Fruit fly (Drosophila melanogaster) whole organism: ENCODE measurements around the gene Vm32E.

ENCODE experiments used
- CG8478 ChIP-seq: fragments of >200 bp; optimal IDR thresholded peaks from 2 replicates; lab custom pipeline; 2018; ENCODE audit warnings: inconsistent platforms
- Dll ChIP-seq: fragments of >200 bp; optimal IDR thresholded peaks from 2 replicates; lab custom pipeline; 2017
- EcR ChIP-seq, 2 experiments: fragments of >200 bp; optimal IDR thresholded peaks; 2 replicates each; lab custom pipeline; 2017; ENCODE audit warnings: missing biosample characterization in 2 of 2, missing genetic modification characterization in 2 of 2, missing genetic modification reagents in 2 of 2
- pan ChIP-seq: fragments of >200 bp; optimal IDR thresholded peaks from 2 replicates; lab custom pipeline; 2017
- psq ChIP-seq: fragments of >200 bp; optimal IDR thresholded peaks from 2 replicates; lab custom pipeline; 2017
- usp ChIP-seq: fragments of >200 bp; optimal IDR thresholded peaks from 2 replicates; lab custom pipeline; 2017; ENCODE audit warnings: missing biosample characterization, missing genetic modification characterization, mixed read lengths

Vm32E gene

dm6 chr2L:11178826-11179391 is 7.4 kb upstream of the Vm32E start, which contains the start of gene Boh2:
TSS of gene Boh2 (plus strand) at chr2L:11179032.
- TF ChIP-seq pan (lab: Kevin White, UChicago) (no peak), EcR (GFP tag; optimal IDR thresholded peaks at IDR 0.05; lab: Kevin White, UChicago) (no peak), CG8478 (lab: Kevin White, UChicago) (no peak), psq (lab: Kevin White, UChicago) (no peak), Dll (lab: Kevin White, UChicago) (no peak), usp (GFP tag; lab: Kevin White, UChicago) (no peak)

dm6 chr2L:11178334-11178733 is 6.9 kb upstream of the Vm32E start:
- TF ChIP-seq EcR (GFP tag; optimal IDR thresholded peaks at IDR 0.05; lab: Kevin White, UChicago), result no peak
- TF ChIP-seq psq (lab: Kevin White, UChicago), result no peak
- TF ChIP-seq usp (GFP tag; lab: Kevin White, UChicago), result no peak
- TF ChIP-seq CG8478 (lab: Kevin White, UChicago), result no peak
- TF ChIP-seq Dll (lab: Kevin White, UChicago), result no peak
- TF ChIP-seq pan (lab: Kevin White, UChicago), result no peak

DNA sequence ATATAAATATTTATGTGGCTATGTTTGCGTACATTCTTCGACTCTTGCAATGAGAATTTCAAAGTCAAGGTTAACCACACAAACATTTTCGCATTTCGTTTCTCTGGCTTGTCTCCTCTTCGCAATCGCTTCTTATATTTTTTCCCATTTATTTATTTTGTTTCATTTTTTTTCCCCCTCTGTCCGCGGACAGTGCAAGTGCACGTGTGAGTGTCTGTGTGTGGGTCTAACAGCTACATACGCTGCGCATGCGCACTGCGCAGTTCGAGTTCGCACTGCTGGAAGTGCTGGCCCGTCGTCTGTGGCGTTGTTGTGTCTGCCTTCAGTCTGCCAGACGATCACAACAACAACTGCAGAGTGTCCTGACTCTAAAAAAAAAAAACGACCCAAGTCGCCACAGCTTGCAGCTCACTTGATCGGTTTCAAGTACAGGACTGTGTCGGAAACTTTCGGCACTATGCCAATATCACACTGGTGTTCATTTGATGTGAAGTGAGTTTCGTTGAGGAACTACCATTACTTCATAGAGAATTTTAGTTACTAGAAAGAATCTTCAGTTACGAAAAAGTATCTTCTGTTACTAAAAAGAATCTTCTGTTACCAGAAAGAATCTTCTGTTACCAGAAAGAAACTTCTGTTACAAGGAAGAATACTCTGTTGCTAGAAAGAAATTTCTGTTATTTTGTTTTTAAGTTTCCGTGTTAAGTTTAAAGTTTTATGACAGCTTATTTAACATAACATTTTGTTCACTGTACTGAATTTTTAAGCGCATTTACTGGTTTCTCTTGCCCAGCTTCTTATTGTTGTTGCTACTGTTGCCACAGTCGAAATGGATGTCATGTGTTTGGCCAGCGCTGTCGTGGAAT is 4.2 kb upstream of the Vm32E start:
- no peak for TF ChIP-seq EcR (GFP tag; optimal IDR thresholded peaks at IDR 0.05; lab: Kevin White, UChicago)
- TF ChIP-seq pan (lab: Kevin White, UChicago), result no peak
- no peak for TF ChIP-seq CG8478 (lab: Kevin White, UChicago)
- no peak for TF ChIP-seq Dll (lab: Kevin White, UChicago)
- TF ChIP-seq psq (lab: Kevin White, UChicago), result no peak
- no peak for TF ChIP-seq usp (GFP tag; lab: Kevin White, UChicago)

- TF ChIP-seq Dll (lab: Kevin White, UChicago) (no peak), psq (lab: Kevin White, UChicago) (no peak)
Measured at dm6 chr2L:11170549-11170948, 916 bp downstream of the Vm32E start.

DNA sequence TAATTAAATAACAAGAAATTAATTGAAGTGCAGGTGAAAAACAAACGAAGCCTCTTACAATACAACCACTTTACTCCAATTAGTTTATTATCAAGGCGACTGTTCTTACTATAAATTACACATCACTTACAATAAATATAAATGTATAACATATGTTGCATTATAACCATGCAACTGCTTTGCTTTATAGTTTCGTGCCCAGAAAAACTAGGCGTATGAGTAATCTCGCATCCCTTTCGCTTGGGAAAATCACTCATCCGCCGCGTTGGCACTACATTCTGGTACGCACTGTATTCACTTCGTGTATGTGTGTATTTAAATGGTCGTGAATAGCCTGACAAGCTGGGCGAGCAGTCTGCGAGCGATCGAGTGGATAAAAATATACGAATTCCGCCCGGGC is 1.6 kb downstream of the Vm32E start:
- TF ChIP-seq CG8478 (lab: Kevin White, UChicago) (no peak), EcR (GFP tag; optimal IDR thresholded peaks at IDR 0.05; lab: Kevin White, UChicago) (no peak), Dll (lab: Kevin White, UChicago) (no peak), usp (GFP tag; lab: Kevin White, UChicago) (no peak), pan (lab: Kevin White, UChicago) (no peak), psq (lab: Kevin White, UChicago) (no peak)

DNA sequence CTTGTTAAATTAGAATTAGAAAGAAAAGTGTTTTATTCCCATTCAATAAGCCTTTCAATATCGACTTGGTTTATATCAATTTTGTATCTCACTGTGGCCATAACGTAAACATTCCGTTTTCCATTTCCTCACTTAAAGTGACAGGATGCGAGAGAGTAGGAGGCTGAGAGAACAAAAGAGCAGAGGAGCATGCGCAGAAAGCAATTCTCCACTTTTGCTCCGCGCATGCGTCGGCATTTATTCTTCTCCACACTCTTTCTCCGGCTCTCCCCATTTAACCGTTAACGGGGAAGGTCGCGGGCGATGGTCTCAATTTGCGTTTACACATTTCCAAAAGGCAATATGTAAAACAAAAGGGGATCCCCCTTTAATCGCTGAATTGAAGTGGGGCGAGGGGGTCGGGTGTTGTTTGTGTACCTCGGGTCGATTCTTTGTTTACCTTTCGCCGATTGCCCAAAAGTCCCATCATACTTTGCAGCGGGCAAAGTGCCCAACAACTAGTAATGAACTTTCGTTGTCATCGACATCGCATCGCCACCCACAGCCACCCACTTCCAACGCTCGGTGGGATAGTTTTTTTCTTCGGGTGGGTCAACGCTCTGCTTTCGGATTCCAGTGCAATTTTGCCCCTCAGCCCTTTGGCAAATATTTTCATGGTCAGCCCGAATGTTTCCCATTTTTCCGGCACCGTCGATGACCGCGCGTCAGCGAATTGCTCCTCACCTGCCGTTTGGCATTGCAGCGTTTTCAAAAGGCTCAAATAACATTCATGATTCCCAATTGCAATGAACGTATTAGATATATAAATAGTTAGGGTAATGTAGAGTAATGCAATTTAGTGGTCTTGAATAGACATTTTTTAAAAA is 2.5 kb downstream of the Vm32E start:
- TF ChIP-seq EcR (GFP tag; optimal IDR thresholded peaks at IDR 0.05; lab: Kevin White, UChicago) (peak in 1 of 2 experiments; percentile 62), psq (lab: Kevin White, UChicago) (no peak)

- no peak for TF ChIP-seq psq (lab: Kevin White, UChicago)
- TF ChIP-seq EcR (GFP tag; optimal IDR thresholded peaks at IDR 0.05; lab: Kevin White, UChicago), result no peak
- TF ChIP-seq usp (GFP tag; lab: Kevin White, UChicago), result no peak
Measured at dm6 chr2L:11167997-11168396, 3.5 kb downstream of the Vm32E start.

- TF ChIP-seq EcR (GFP tag; optimal IDR thresholded peaks at IDR 0.05; lab: Kevin White, UChicago) (peak; percentile 89 to 96), psq (lab: Kevin White, UChicago) (no peak), usp (GFP tag; lab: Kevin White, UChicago) (no peak), pan (lab: Kevin White, UChicago) (peak; percentile 46), Dll (lab: Kevin White, UChicago) (peak; percentile 97), CG8478 (lab: Kevin White, UChicago) (no peak)
Measured at dm6 chr2L:11155166-11155958, 16.1 kb downstream of the Vm32E start, which contains the start of gene CG6287. TSS of gene CG6287 (minus strand) at chr2L:11155721.

dm6 chr2L:11148969-11149368 is 22.5 kb downstream of the Vm32E start, which contains the start of gene Gyc32E:
TSS of gene Gyc32E (minus strand) at chr2L:11149101.
- TF ChIP-seq usp (GFP tag; lab: Kevin White, UChicago) (no peak), pan (lab: Kevin White, UChicago) (no peak), psq (lab: Kevin White, UChicago) (no peak), EcR (GFP tag; optimal IDR thresholded peaks at IDR 0.05; lab: Kevin White, UChicago) (no peak), CG8478 (lab: Kevin White, UChicago) (no peak), Dll (lab: Kevin White, UChicago) (no peak)

- no peak for TF ChIP-seq CG8478 (lab: Kevin White, UChicago)
- no peak for TF ChIP-seq usp (GFP tag; lab: Kevin White, UChicago)
- no peak for TF ChIP-seq psq (lab: Kevin White, UChicago)
- TF ChIP-seq EcR (GFP tag; optimal IDR thresholded peaks at IDR 0.05; lab: Kevin White, UChicago), result no peak
- TF ChIP-seq pan (lab: Kevin White, UChicago), result no peak
- no peak for TF ChIP-seq Dll (lab: Kevin White, UChicago)
Measured at dm6 chr2L:11145317-11145716, 26.1 kb downstream of the Vm32E start, which contains the start of gene CG31867. TSS of gene CG31867 (minus strand) at chr2L:11145417.
